Worm (Caenorhabditis elegans) whole organism, L4/young adult: ENCODE measurements around the gene C03B1.17.

ENCODE experiments used
- W03F9.2 ChIP-seq: fragments of 150-350 bp; optimal IDR thresholded peaks from 2 replicates; lab custom pipeline; 2014; ENCODE audit warnings: missing biosample characterization, missing genetic modification characterization
- dao-5 ChIP-seq: sonication (generic microtip); optimal IDR thresholded peaks from 2 replicates; lab custom pipeline; 2016; ENCODE audit warnings: missing genotype, missing genetic modification characterization, moderate library complexity, missing compliant biosample characterization
- him-1 ChIP-seq: sonication (generic microtip); optimal IDR thresholded peaks from 2 replicates; lab custom pipeline; 2016; ENCODE audit warnings: missing genotype, missing genetic modification reagents, missing genetic modification characterization, missing compliant biosample characterization

- TF ChIP-seq him-1 (tag; lab: Kevin White, UChicago) (no peak), W03F9.2 (tag; lab: Kevin White, UChicago) (no peak), dao-5 (tag; lab: Kevin White, UChicago) (no peak)
These were observed 36.1 kb upstream of the C03B1.17 start for ce11 chrX:6337338-6337737.
